Worm (Caenorhabditis elegans) whole organism, young adult: ENCODE measurements around the gene phf-15.
"Not testable (repeated sequence)": the region's sequence is repeated elsewhere in the genome, so short reads cannot be mapped to it uniquely, and the experiment has no call there.

Source experiments
- somi-1 ChIP-seq: fragments of 200-800 bp; sonication (Bioruptor generic); optimal IDR thresholded peaks from 2 replicates; lab custom pipeline; 2018; ENCODE audit warnings: mild to moderate bottlenecking, missing genetic modification characterization, missing compliant biosample characterization
- unc-62 ChIP-seq: fragments of 150-350 bp; optimal IDR thresholded peaks from 2 replicates; lab custom pipeline; 2014; ENCODE audit warnings: missing biosample characterization, missing genetic modification reagents, missing genetic modification characterization

DNA sequence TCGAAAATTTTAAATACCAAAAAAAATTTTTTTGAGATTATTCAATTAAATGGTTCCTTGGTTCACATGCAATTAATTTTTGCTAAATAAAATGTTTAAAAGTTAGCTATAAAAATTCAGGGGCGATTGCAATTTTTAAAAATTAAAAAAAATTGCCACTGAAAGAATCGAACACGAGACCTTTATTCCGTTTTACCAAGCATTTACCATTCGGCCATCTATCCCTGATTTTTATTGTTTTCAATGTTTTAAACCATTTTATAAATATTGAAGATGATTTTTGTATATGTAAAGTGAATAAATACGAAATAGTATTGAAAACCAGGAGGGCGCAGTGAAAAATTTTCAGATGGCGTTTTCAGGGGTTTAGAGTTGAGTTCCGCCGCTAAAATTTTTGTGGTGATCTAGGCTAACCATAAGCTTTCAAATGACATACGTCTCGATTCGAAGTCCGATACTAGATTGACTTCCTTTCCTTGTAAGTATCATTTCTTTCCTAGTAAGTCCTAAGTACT, 39.6 kb downstream of the phf-15 start:
- not testable (repeated sequence) for TF ChIP-seq unc-62, somi-1 (GFP tag; lab: Kevin White, UChicago)
